Fruit fly (Drosophila melanogaster) whole organism: ENCODE data around the gene CG18808.

Source experiments
- CG8478 ChIP-seq: fragments of >200 bp; optimal IDR thresholded peaks from 2 replicates; lab custom pipeline; 2018; ENCODE audit warnings: inconsistent platforms
- Dll ChIP-seq: fragments of >200 bp; optimal IDR thresholded peaks from 2 replicates; lab custom pipeline; 2017
- pan ChIP-seq: fragments of >200 bp; optimal IDR thresholded peaks from 2 replicates; lab custom pipeline; 2017
- usp ChIP-seq: fragments of >200 bp; optimal IDR thresholded peaks from 2 replicates; lab custom pipeline; 2017; ENCODE audit warnings: missing biosample characterization, missing genetic modification characterization, mixed read lengths

DNA sequence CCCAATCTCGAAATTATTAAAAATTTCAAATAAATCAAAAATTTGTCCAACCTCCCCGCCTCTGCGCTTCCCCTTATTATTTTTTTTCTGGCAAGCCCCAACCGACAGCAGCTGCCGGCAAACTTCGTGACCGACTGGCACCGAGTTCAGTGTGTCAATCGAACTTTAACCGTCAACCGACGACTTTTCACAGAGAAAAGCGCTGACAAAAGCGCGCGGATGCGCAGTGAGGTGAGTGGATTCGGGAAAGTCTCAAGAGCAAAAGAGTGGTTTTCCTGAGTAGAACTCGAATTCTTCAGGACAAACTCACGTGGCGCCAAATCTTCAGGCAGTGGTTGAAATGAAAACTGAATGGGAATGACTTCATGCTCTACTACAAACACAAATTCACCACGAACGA is 6.6 kb downstream of the CG18808 start:
- TF ChIP-seq usp (GFP tag; lab: Kevin White, UChicago) (no peak), Dll (lab: Kevin White, UChicago) (no peak), CG8478 (lab: Kevin White, UChicago) (no peak), pan (lab: Kevin White, UChicago) (no peak)
